Worm (Caenorhabditis elegans): ENCODE results near the gene Y68A4A.13.

The Y68A4A.13 gene

DNA sequence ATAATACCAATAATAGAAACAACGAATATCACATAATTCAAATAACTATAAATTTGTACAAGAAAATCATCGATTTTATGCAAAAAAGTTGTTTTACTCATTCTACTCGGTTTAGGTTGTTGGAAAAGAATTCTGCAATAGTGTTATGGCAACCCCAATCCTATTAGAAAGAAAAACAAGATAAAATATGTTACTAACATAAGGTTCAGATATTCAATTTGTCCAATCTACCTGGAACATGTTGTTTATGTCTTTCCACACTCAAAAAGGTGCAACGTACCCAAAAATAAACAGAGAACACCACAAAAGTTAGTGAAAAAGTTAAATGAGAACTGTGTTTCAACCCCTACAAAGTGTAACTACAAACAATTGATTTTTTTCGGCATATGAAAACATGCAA is 37.1 kb downstream of the Y68A4A.13 start, which contains the start of gene srw-51:
Gene srw-51, minus strand, starts transcription at position 101 of the 400 bp plus-strand sequence.
- no peak for TF ChIP-seq nhr-28 (tag; optimal IDR thresholded peaks at IDR 0.05)

- no peak for TF ChIP-seq ceh-39 (tag; optimal IDR thresholded peaks at IDR 0.05)
- TF ChIP-seq nhr-76 (tag; optimal IDR thresholded peaks at IDR 0.05), result no peak
- TF ChIP-seq drap-1 (GFP tag; optimal IDR thresholded peaks at IDR 0.05), result no peak
- no peak for TF ChIP-seq ces-1 (GFP tag; optimal IDR thresholded peaks at IDR 0.05)
- no peak for TF ChIP-seq snpc-4 (tag; optimal IDR thresholded peaks at IDR 0.05)
- no peak for TF ChIP-seq ham-2 (GFP tag; optimal IDR thresholded peaks at IDR 0.05)
- no peak for TF ChIP-seq unc-39 (tag; optimal IDR thresholded peaks at IDR 0.05)
- TF ChIP-seq tbx-8 (GFP tag; optimal IDR thresholded peaks at IDR 0.05), result no peak
- TF ChIP-seq mls-2 (tag; optimal IDR thresholded peaks at IDR 0.05), result no peak
- no peak for TF ChIP-seq mep-1 (tag; optimal IDR thresholded peaks at IDR 0.05)
- TF ChIP-seq flh-1 (GFP tag; optimal IDR thresholded peaks at IDR 0.05), result no peak
- TF ChIP-seq nhr-237 (tag; optimal IDR thresholded peaks at IDR 0.05), result no peak
- no peak for TF ChIP-seq ceh-43 (GFP tag; optimal IDR thresholded peaks at IDR 0.05)
- TF ChIP-seq nhr-12 (tag; optimal IDR thresholded peaks at IDR 0.05), result no peak
- TF ChIP-seq nhr-28 (tag; optimal IDR thresholded peaks at IDR 0.05), result no peak
- TF ChIP-seq sem-2 (GFP tag; optimal IDR thresholded peaks at IDR 0.05), result no peak
Observed at ce11 chrV:17167457-17167856, 40.5 kb downstream of the Y68A4A.13 start, which contains the start of gene srz-66. srz-66 (minus strand) TSS chrV:17167557.

DNA sequence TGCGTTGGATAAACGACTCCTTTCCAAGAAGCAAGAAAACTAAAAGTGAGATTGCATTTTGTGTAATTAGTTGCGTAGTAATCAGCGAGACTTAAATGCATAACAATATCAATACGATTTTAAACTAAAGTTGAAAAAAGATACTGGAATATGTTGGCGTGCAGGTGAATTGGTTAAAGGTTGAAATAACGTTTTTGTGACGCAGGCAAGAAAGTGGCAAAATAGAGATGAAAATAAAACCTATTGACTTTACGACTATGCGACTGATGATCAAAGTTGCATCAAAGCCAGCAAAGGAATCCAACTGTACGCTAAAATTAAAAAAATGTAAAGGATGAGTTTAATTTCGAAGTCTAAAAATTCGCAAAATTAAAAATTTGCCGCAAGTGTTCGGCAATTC is 42.5 kb downstream of the Y68A4A.13 start, which contains the start of gene srh-102:
Gene srh-102, minus strand, starts transcription at position 101 of the 400 bp plus-strand sequence.
- TF ChIP-seq tbx-8 (GFP tag; optimal IDR thresholded peaks at IDR 0.05) (no peak), bed-3 (GFP tag; optimal IDR thresholded peaks at IDR 0.05) (no peak), ceh-83 (GFP tag; optimal IDR thresholded peaks at IDR 0.05) (no peak), lsy-2 (tag; optimal IDR thresholded peaks at IDR 0.05) (no peak), unc-120 (tag; optimal IDR thresholded peaks at IDR 0.05; ENCODE audit: poor library complexity, severe bottlenecking) (no peak), nhr-2 (tag; optimal IDR thresholded peaks at IDR 0.05) (no peak), mab-5 (tag; optimal IDR thresholded peaks at IDR 0.05) (no peak), unc-39 (tag; optimal IDR thresholded peaks at IDR 0.05) (no peak), nhr-237 (tag; optimal IDR thresholded peaks at IDR 0.05) (no peak), snpc-4 (tag; optimal IDR thresholded peaks at IDR 0.05) (no peak), cnd-1 (tag; optimal IDR thresholded peaks at IDR 0.05) (no peak), drap-1 (GFP tag; optimal IDR thresholded peaks at IDR 0.05) (no peak), ces-1 (GFP tag; optimal IDR thresholded peaks at IDR 0.05) (no peak), nhr-28 (tag; optimal IDR thresholded peaks at IDR 0.05) (no peak), mls-2 (tag; optimal IDR thresholded peaks at IDR 0.05) (no peak), ham-2 (GFP tag; optimal IDR thresholded peaks at IDR 0.05) (no peak)

- TF ChIP-seq nhr-28 (tag; optimal IDR thresholded peaks at IDR 0.05) (no peak), snpc-4 (tag; optimal IDR thresholded peaks at IDR 0.05) (no peak), mab-5 (tag; optimal IDR thresholded peaks at IDR 0.05) (no peak), lsy-2 (tag; optimal IDR thresholded peaks at IDR 0.05) (no peak), M03D4.4 (tag; optimal IDR thresholded peaks at IDR 0.05) (no peak), tbx-8 (GFP tag; optimal IDR thresholded peaks at IDR 0.05) (no peak), lin-32 (GFP tag; optimal IDR thresholded peaks at IDR 0.05) (no peak), unc-120 (tag; optimal IDR thresholded peaks at IDR 0.05; ENCODE audit: poor library complexity, severe bottlenecking) (no peak), flh-1 (GFP tag; optimal IDR thresholded peaks at IDR 0.05) (no peak), nhr-237 (tag; optimal IDR thresholded peaks at IDR 0.05) (no peak), ham-2 (GFP tag; optimal IDR thresholded peaks at IDR 0.05) (no peak), zip-8 (tag; optimal IDR thresholded peaks at IDR 0.05) (no peak), nhr-76 (tag; optimal IDR thresholded peaks at IDR 0.05) (no peak)
Observed at ce11 chrV:17159430-17159924, 48.5 kb downstream of the Y68A4A.13 start, which contains the start of gene F40D4.12. F40D4.12 (plus strand) TSS chrV:17159874.

Data from whole organism, mixed stage, embryonic.